Fruit fly (Drosophila melanogaster) whole organism, prepupa: ENCODE measurements around the gene Tim8.

Experiments
- CG10631 ChIP-seq: fragments of 200-800 bp; sonication (Bioruptor generic); optimal IDR thresholded peaks from 2 replicates; lab custom pipeline; 2016; ENCODE audit warnings: missing biosample characterization, missing genetic modification characterization
- CG11294 ChIP-seq: fragments of 200-800 bp; sonication (Bioruptor generic); IDR thresholded peaks from 2 replicates; pipeline ENCODE4 v1.3.6; 2022; ENCODE audit warnings: missing biosample characterization, missing genetic modification characterization
- CG11902 ChIP-seq: fragments of 200-800 bp; sonication (Bioruptor generic); optimal IDR thresholded peaks from 3 replicates; lab custom pipeline; 2016; ENCODE audit warnings: missing biosample characterization, missing genetic modification characterization
- CG15336 ChIP-seq: fragments of 200-800 bp; sonication (Bioruptor generic); IDR thresholded peaks from 2 replicates; pipeline ENCODE4 v1.3.6; 2022; ENCODE audit warnings: missing biosample characterization, missing genetic modification characterization
- CG1621 ChIP-seq: fragments of 200-800 bp; sonication (Bioruptor generic); optimal IDR thresholded peaks from 3 replicates; lab custom pipeline; 2018; ENCODE audit warnings: missing biosample characterization, mild to moderate bottlenecking, missing genetic modification characterization
- CG16779 ChIP-seq: fragments of 200-800 bp; sonication (Bioruptor generic); optimal IDR thresholded peaks from 3 replicates; lab custom pipeline; 2017; ENCODE audit warnings: missing biosample characterization, mild to moderate bottlenecking, missing genetic modification characterization
- CG34406 ChIP-seq: fragments of 200-800 bp; sonication (Bioruptor generic); optimal IDR thresholded peaks from 3 replicates; lab custom pipeline; 2016; ENCODE audit warnings: missing biosample characterization, missing genetic modification characterization
- CG3919 ChIP-seq: fragments of 200-800 bp; sonication (Bioruptor generic); optimal IDR thresholded peaks from 3 replicates; lab custom pipeline; 2016; ENCODE audit warnings: missing biosample characterization, missing genetic modification characterization
- CG4318 ChIP-seq: fragments of 200-800 bp; sonication (Bioruptor generic); optimal IDR thresholded peaks from 3 replicates; lab custom pipeline; 2017; ENCODE audit warnings: missing biosample characterization, mild to moderate bottlenecking, missing genetic modification characterization
- CG6163 ChIP-seq: fragments of 200-800 bp; sonication (Bioruptor generic); IDR thresholded peaks from 3 replicates; pipeline ENCODE4 v1.3.6; 2022; ENCODE audit warnings: missing biosample characterization, missing genetic modification characterization
- CG6276 ChIP-seq: fragments of 200-800 bp; sonication (Bioruptor generic); optimal IDR thresholded peaks from 2 replicates; lab custom pipeline; 2017; ENCODE audit warnings: missing biosample characterization, mild to moderate bottlenecking, missing genetic modification characterization
- CG6792 ChIP-seq: fragments of 200-800 bp; sonication (Bioruptor generic); optimal IDR thresholded peaks from 3 replicates; lab custom pipeline; 2016; ENCODE audit warnings: missing biosample characterization, missing genetic modification characterization
- CG6808 ChIP-seq: fragments of 200-800 bp; sonication (Bioruptor generic); optimal IDR thresholded peaks from 3 replicates; lab custom pipeline; 2017; ENCODE audit warnings: missing biosample characterization, missing genetic modification characterization, mild to moderate bottlenecking, moderate library complexity, missing genetic modification reagents
- CG6854 ChIP-seq: fragments of 200-800 bp; sonication (Bioruptor generic); optimal IDR thresholded peaks from 2 replicates; lab custom pipeline; 2017; ENCODE audit warnings: missing biosample characterization, mild to moderate bottlenecking, missing genetic modification characterization
- CG7368 ChIP-seq: fragments of 200-800 bp; sonication (Bioruptor generic); optimal IDR thresholded peaks from 3 replicates; lab custom pipeline; 2016; ENCODE audit warnings: missing biosample characterization, missing genetic modification characterization
- CG8119 ChIP-seq: fragments of 200-800 bp; sonication (Bioruptor generic); IDR thresholded peaks from 3 replicates; pipeline ENCODE4 v1.3.6; 2022; ENCODE audit warnings: missing biosample characterization, missing genetic modification characterization
- CG8319 ChIP-seq: fragments of 200-800 bp; sonication (Bioruptor generic); optimal IDR thresholded peaks from 3 replicates; lab custom pipeline; 2016; ENCODE audit warnings: missing biosample characterization, missing genetic modification characterization
- CG8632 ChIP-seq: fragments of 200-800 bp; sonication (Bioruptor generic); optimal IDR thresholded peaks from 3 replicates; lab custom pipeline; 2016; ENCODE audit warnings: missing biosample characterization, missing genetic modification characterization
- CG9139 ChIP-seq: fragments of 200-800 bp; sonication (Bioruptor generic); optimal IDR thresholded peaks from 3 replicates; lab custom pipeline; 2017; ENCODE audit warnings: missing biosample characterization, mild to moderate bottlenecking, missing genetic modification characterization
- Eip75B ChIP-seq: fragments of 200-800 bp; sonication (Bioruptor generic); optimal IDR thresholded peaks from 3 replicates; lab custom pipeline; 2016; ENCODE audit warnings: missing biosample characterization, missing genetic modification characterization
- Eip93F ChIP-seq: fragments of 200-800 bp; sonication (Bioruptor generic); optimal IDR thresholded peaks from 2 replicates; lab custom pipeline; 2016; ENCODE audit warnings: missing biosample characterization, mild to moderate bottlenecking, missing genetic modification characterization
- Gug ChIP-seq: fragments of 200-800 bp; sonication (Bioruptor generic); IDR thresholded peaks from 2 replicates; pipeline ENCODE4 v1.3.6; 2022; ENCODE audit warnings: missing biosample characterization, missing genetic modification characterization
- Hr39 ChIP-seq: fragments of 200-800 bp; sonication (Bioruptor generic); optimal IDR thresholded peaks from 2 replicates; lab custom pipeline; 2016; ENCODE audit warnings: missing biosample characterization, missing genetic modification characterization
- Lpt ChIP-seq: fragments of 200-800 bp; sonication (Bioruptor generic); optimal IDR thresholded peaks from 3 replicates; lab custom pipeline; 2016; ENCODE audit warnings: missing biosample characterization, missing genetic modification characterization
- Met ChIP-seq: fragments of 200-800 bp; sonication (Bioruptor generic); optimal IDR thresholded peaks from 3 replicates; lab custom pipeline; 2016; ENCODE audit warnings: missing biosample characterization, missing genetic modification characterization
- OdsH ChIP-seq: fragments of 200-800 bp; sonication (Bioruptor generic); optimal IDR thresholded peaks from 3 replicates; lab custom pipeline; 2016; ENCODE audit warnings: missing biosample characterization, missing genetic modification characterization
- Smox ChIP-seq: fragments of 200-800 bp; sonication (Bioruptor generic); optimal IDR thresholded peaks from 3 replicates; lab custom pipeline; 2016; ENCODE audit warnings: missing biosample characterization, missing genetic modification characterization
- Sox102F ChIP-seq: fragments of 200-800 bp; sonication (Bioruptor generic); optimal IDR thresholded peaks from 2 replicates; lab custom pipeline; 2016; ENCODE audit warnings: missing biosample characterization, mild to moderate bottlenecking, missing genetic modification characterization
- Sox14 ChIP-seq: fragments of 200-800 bp; sonication (Bioruptor generic); optimal IDR thresholded peaks from 3 replicates; lab custom pipeline; 2016; ENCODE audit warnings: missing biosample characterization, missing genetic modification characterization
- Sox15 ChIP-seq: fragments of 200-800 bp; sonication (Bioruptor generic); optimal IDR thresholded peaks from 3 replicates; lab custom pipeline; 2016; ENCODE audit warnings: missing biosample characterization, missing genetic modification characterization
- acj6 ChIP-seq: fragments of 200-800 bp; sonication (Bioruptor generic); optimal IDR thresholded peaks from 3 replicates; lab custom pipeline; 2016; ENCODE audit warnings: missing biosample characterization, missing genetic modification characterization
- cyc ChIP-seq: fragments of 200-800 bp; sonication (Bioruptor generic); optimal IDR thresholded peaks from 3 replicates; lab custom pipeline; 2016; ENCODE audit warnings: missing biosample characterization, missing genetic modification characterization
- dac ChIP-seq: fragments of 200-800 bp; sonication (Bioruptor generic); optimal IDR thresholded peaks from 2 replicates; lab custom pipeline; 2017; ENCODE audit warnings: missing biosample characterization, mild to moderate bottlenecking, missing genetic modification characterization
- dsx ChIP-seq: fragments of 200-800 bp; optimal IDR thresholded peaks from 3 replicates; lab custom pipeline; 2019; ENCODE audit warnings: missing biosample characterization, mild to moderate bottlenecking, missing genetic modification characterization, moderate library complexity; ENCODE audit not compliant: poor library complexity, severe bottlenecking
- eg ChIP-seq: fragments of 200-800 bp; sonication (Bioruptor generic); IDR thresholded peaks from 3 replicates; pipeline ENCODE4 v1.3.6; 2022; ENCODE audit warnings: missing biosample characterization, missing genetic modification characterization
- esn ChIP-seq: fragments of 200-800 bp; sonication (Bioruptor generic); optimal IDR thresholded peaks from 2 replicates; lab custom pipeline; 2016; ENCODE audit warnings: missing biosample characterization, mild to moderate bottlenecking, missing genetic modification characterization, moderate library complexity
- fd59A ChIP-seq: fragments of 200-800 bp; sonication (Bioruptor generic); optimal IDR thresholded peaks from 2 replicates; lab custom pipeline; 2017; ENCODE audit warnings: missing biosample characterization, mild to moderate bottlenecking, missing genetic modification characterization, missing genetic modification reagents
- fd85E ChIP-seq: fragments of 200-800 bp; sonication (Bioruptor generic); optimal IDR thresholded peaks from 3 replicates; lab custom pipeline; 2016; ENCODE audit warnings: missing biosample characterization, missing genetic modification characterization
- fkh ChIP-seq: fragments of 200-800 bp; sonication (Bioruptor generic); optimal IDR thresholded peaks from 3 replicates; lab custom pipeline; 2017; ENCODE audit warnings: missing biosample characterization, mild to moderate bottlenecking, missing genetic modification characterization, moderate library complexity
- lz ChIP-seq: fragments of 200-800 bp; sonication (Bioruptor generic); optimal IDR thresholded peaks from 3 replicates; lab custom pipeline; 2016; ENCODE audit warnings: missing biosample characterization, missing genetic modification characterization
- net ChIP-seq: fragments of 200-800 bp; sonication (Bioruptor generic); optimal IDR thresholded peaks from 3 replicates; lab custom pipeline; 2016; ENCODE audit warnings: missing biosample characterization, missing genetic modification characterization
- pdm3 ChIP-seq: fragments of 200-800 bp; sonication (Bioruptor generic); optimal IDR thresholded peaks from 3 replicates; lab custom pipeline; 2016; ENCODE audit warnings: missing biosample characterization, missing genetic modification characterization
- salr ChIP-seq, 2 experiments: fragments of 200-800 bp; sonication (Bioruptor generic); optimal IDR thresholded peaks; 3 replicates each; lab custom pipeline; 2016 to 2018; ENCODE audit warnings: missing biosample characterization in 2 of 2, missing genetic modification characterization in 2 of 2, mild to moderate bottlenecking in 1 of 2
- ss ChIP-seq, 2 experiments: fragments of 200-800 bp; sonication (Bioruptor generic); optimal IDR thresholded peaks; 2 replicates in 1 of 2; 3 replicates in 1 of 2; lab custom pipeline; 2017 to 2018; ENCODE audit warnings: mild to moderate bottlenecking in 2 of 2, missing biosample characterization in 2 of 2, missing genetic modification characterization in 2 of 2, moderate library complexity in 1 of 2
- svp ChIP-seq: fragments of 200-800 bp; sonication (Bioruptor generic); peaks from one replicate; lab custom pipeline; 2016; ENCODE audit warnings: missing biosample characterization, missing genetic modification characterization
- vri ChIP-seq: fragments of 200-800 bp; sonication (Bioruptor generic); optimal IDR thresholded peaks from 3 replicates; lab custom pipeline; 2016; ENCODE audit warnings: missing biosample characterization, mild to moderate bottlenecking, missing genetic modification characterization

Tim8 gene

dm6 chrX:11338047-11338747 lies 30.0 kb upstream of the Tim8 start (continued):
- TF ChIP-seq lz (GFP tag; lab: Kevin White, UChicago) (peak; percentile 69), CG6792 (peak; percentile 58), CG8632 (GFP tag; lab: Kevin White, UChicago) (peak; percentile 67), CG8319 (GFP tag; lab: Kevin White, UChicago) (peak; percentile 5), cyc (GFP tag; lab: Kevin White, UChicago) (peak; percentile 61), CG15336 (GFP tag; lab: Robert Waterston, UW) (peak; percentile 64), CG34406 (GFP tag; lab: Kevin White, UChicago) (peak; percentile 79), Lpt (peak; percentile 14), CG3919 (GFP tag; lab: Kevin White, UChicago) (no peak), fd59A (GFP tag; lab: Kevin White, UChicago) (peak; percentile 11), Gug (GFP tag; lab: Robert Waterston, UW) (peak; percentile 38; the same call in 1 of the 2 replicates), CG6808 (no peak), dsx (GFP tag; lab: Kevin White, UChicago) (no peak), Sox102F (no peak), vri (GFP tag; lab: Kevin White, UChicago) (no peak), Eip75B (peak; percentile 85), CG7368 (GFP tag; lab: Kevin White, UChicago) (no peak), CG4318 (no peak), CG6854 (no peak), CG6163 (GFP tag; lab: Robert Waterston, UW) (0 out of 3 replicates have a peak, but pooled peaks have one; percentile 30), fd85E (GFP tag; lab: Kevin White, UChicago) (no peak)

DNA sequence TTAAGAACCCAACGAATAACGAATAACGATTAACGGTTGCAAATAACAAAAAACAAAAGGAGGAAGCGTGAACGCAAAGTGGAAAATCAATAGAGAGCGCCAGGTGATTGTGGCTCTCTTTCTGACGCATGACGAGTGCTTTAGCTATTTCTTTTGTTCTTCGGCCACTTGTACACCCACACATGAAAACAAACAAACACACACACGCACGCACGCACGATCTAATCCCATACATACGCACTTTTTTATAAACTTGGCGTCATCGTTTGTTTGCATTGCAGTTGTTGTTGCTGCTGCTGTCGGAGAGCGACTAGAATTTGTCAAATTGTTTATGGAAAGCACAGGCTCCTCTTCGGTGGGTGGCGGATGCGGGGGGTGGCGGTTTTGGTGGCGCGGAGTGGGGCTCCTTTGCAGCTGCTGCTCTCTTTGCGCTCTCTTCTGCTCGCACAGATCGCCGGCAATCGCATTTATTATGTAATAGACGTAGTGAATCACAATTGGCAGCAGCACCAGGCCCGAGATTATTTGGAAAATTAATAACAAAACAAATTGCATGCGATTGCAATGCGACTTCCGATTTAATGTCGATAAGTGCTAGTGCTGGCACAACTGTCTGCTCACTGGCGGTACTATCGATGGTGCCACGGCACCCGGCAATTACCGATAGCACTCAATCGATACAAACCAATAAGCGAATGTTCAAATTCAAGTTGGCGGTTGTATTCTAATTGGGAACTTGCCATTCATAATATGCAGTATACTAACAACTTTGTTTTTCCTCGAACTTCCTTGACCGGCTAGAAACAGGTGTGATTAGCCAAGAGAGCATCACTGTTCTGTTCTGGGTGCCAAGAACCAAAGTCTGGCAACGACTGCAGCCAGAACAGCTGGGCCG lies 29.0 kb upstream of the Tim8 start:
- TF ChIP-seq fd85E (GFP tag; lab: Kevin White, UChicago) (no peak), CG8319 (GFP tag; lab: Kevin White, UChicago) (no peak), salr (GFP tag; optimal IDR thresholded peaks at IDR 0.05; lab: Kevin White, UChicago) (no peak), CG8119 (GFP tag; lab: Robert Waterston, UW) (no peak), CG34406 (GFP tag; lab: Kevin White, UChicago) (no peak), OdsH (GFP tag; lab: Kevin White, UChicago) (peak; percentile 45), CG10631 (peak; percentile 53), CG9139 (GFP tag; lab: Kevin White, UChicago) (no peak), CG6808 (no peak), dac (GFP tag; lab: Kevin White, UChicago) (no peak), Met (GFP tag; lab: Kevin White, UChicago) (no peak), acj6 (GFP tag; lab: Kevin White, UChicago) (peak; percentile 26), ss (GFP tag; optimal IDR thresholded peaks at IDR 0.05; lab: Kevin White, UChicago) (no peak), svp (GFP tag; lab: Kevin White, UChicago) (peak; percentile 82), Eip93F (GFP tag; lab: Kevin White, UChicago) (no peak), fd59A (GFP tag; lab: Kevin White, UChicago) (no peak), CG1621 (tag; lab: Kevin White, UChicago) (no peak), CG11294 (no peak), fkh (GFP tag; lab: Kevin White, UChicago) (peak; percentile 92), esn (GFP tag; lab: Kevin White, UChicago) (peak; percentile 49), Lpt (no peak), CG7368 (GFP tag; lab: Kevin White, UChicago) (no peak), Smox (GFP tag; lab: Kevin White, UChicago) (peak; percentile 32), Sox14 (peak; percentile 55), eg (GFP tag; lab: Robert Waterston, UW) (no peak), cyc (GFP tag; lab: Kevin White, UChicago) (peak; percentile 31), pdm3 (GFP tag; lab: Kevin White, UChicago) (peak; percentile 60), Sox15 (GFP tag; lab: Kevin White, UChicago) (no peak), CG11902 (GFP tag; lab: Kevin White, UChicago) (no peak), Gug (GFP tag; lab: Robert Waterston, UW) (0 out of 2 replicates have a peak, but pooled peaks have one; percentile 8), CG16779 (tag; lab: Kevin White, UChicago) (peak; percentile 21), net (GFP tag; lab: Kevin White, UChicago) (no peak), Hr39 (GFP tag; lab: Kevin White, UChicago) (peak; percentile 63), CG6276 (GFP tag; lab: Kevin White, UChicago) (peak; percentile 20)
